Worm (Caenorhabditis elegans) whole organism, late embryonic: ENCODE results near the gene skr-18.

Source experiments
- C38D4.7 ChIP-seq: fragments of 200-800 bp; sonication (Bioruptor generic); optimal IDR thresholded peaks from 2 replicates; lab custom pipeline; 2018; ENCODE audit warnings: mild to moderate bottlenecking, missing genetic modification characterization, moderate library complexity, missing compliant biosample characterization
- F13H6.1 ChIP-seq: sonication (generic microtip); optimal IDR thresholded peaks from 2 replicates; lab custom pipeline; 2016; ENCODE audit warnings: missing genetic modification characterization, missing compliant biosample characterization
- K09A11.1 ChIP-seq: sonication (generic microtip); optimal IDR thresholded peaks from 2 replicates; lab custom pipeline; 2017; ENCODE audit warnings: antibody characterized with exemption, mild to moderate bottlenecking, missing genetic modification characterization, missing compliant biosample characterization; ENCODE audit not compliant: insufficient read depth
- T23F11.4 ChIP-seq: fragments of 200-800 bp; sonication (Bioruptor generic); optimal IDR thresholded peaks from 2 replicates; lab custom pipeline; 2018; ENCODE audit warnings: mild to moderate bottlenecking, missing genetic modification characterization, missing compliant biosample characterization
- Y22D7AL.16 ChIP-seq: sonication (generic microtip); optimal IDR thresholded peaks from 2 replicates; lab custom pipeline; 2016; ENCODE audit warnings: missing genetic modification characterization, missing compliant biosample characterization
- ahr-1 ChIP-seq: sonication (generic microtip); optimal IDR thresholded peaks from 2 replicates; lab custom pipeline; 2016; ENCODE audit warnings: missing genetic modification characterization, missing compliant biosample characterization
- ama-1 ChIP-seq: fragments of 150-350 bp; optimal IDR thresholded peaks from 2 replicates; lab custom pipeline; 2014
- ceh-14 ChIP-seq: sonication (generic microtip); optimal IDR thresholded peaks from 2 replicates; lab custom pipeline; 2016; ENCODE audit warnings: missing genotype, missing genetic modification characterization, missing compliant biosample characterization
- ceh-18 ChIP-seq: sonication (generic microtip); optimal IDR thresholded peaks from 2 replicates; lab custom pipeline; 2016; ENCODE audit warnings: missing genetic modification characterization, missing compliant biosample characterization
- ceh-22 ChIP-seq: sonication (generic microtip); optimal IDR thresholded peaks from 2 replicates; lab custom pipeline; 2017; ENCODE audit warnings: missing biosample characterization, missing genetic modification characterization
- ceh-24 ChIP-seq: sonication (generic microtip); optimal IDR thresholded peaks from 2 replicates; lab custom pipeline; 2016; ENCODE audit warnings: mild to moderate bottlenecking, missing genetic modification characterization, missing compliant biosample characterization
- ceh-31 ChIP-seq: sonication (generic microtip); optimal IDR thresholded peaks from 2 replicates; lab custom pipeline; 2016; ENCODE audit warnings: missing genetic modification characterization, missing compliant biosample characterization
- ceh-34 ChIP-seq: sonication (generic microtip); optimal IDR thresholded peaks from 2 replicates; lab custom pipeline; 2016; ENCODE audit warnings: mild to moderate bottlenecking, missing genetic modification characterization, missing compliant biosample characterization
- ceh-45 ChIP-seq: fragments of 200-800 bp; sonication (Bioruptor generic); IDR thresholded peaks from 2 replicates; pipeline ENCODE4 v1.3.6; 2022; ENCODE audit warnings: missing genetic modification reagents, missing genetic modification characterization, missing compliant biosample characterization
- ceh-48 ChIP-seq: sonication (generic microtip); optimal IDR thresholded peaks from 2 replicates; lab custom pipeline; 2016; ENCODE audit warnings: missing genetic modification characterization, inconsistent platforms, missing compliant biosample characterization
- ceh-6 ChIP-seq: fragments of 200-800 bp; sonication (Bioruptor generic); optimal IDR thresholded peaks from 2 replicates; lab custom pipeline; 2018; ENCODE audit warnings: mild to moderate bottlenecking, missing genetic modification characterization, missing compliant biosample characterization
- che-1 ChIP-seq: sonication (generic microtip); optimal IDR thresholded peaks from 2 replicates; lab custom pipeline; 2016; ENCODE audit warnings: mild to moderate bottlenecking, missing genetic modification characterization, missing compliant biosample characterization
- dve-1 ChIP-seq: sonication (generic microtip); optimal IDR thresholded peaks from 2 replicates; lab custom pipeline; 2017; ENCODE audit warnings: antibody characterized with exemption, mild to moderate bottlenecking, missing genetic modification characterization, missing compliant biosample characterization
- elt-4 ChIP-seq: sonication (generic microtip); optimal IDR thresholded peaks from 2 replicates; lab custom pipeline; 2016; ENCODE audit warnings: missing genetic modification characterization, missing compliant biosample characterization
- eyg-1 ChIP-seq: sonication (generic microtip); optimal IDR thresholded peaks from 2 replicates; lab custom pipeline; 2016; ENCODE audit warnings: missing genotype, missing genetic modification characterization, missing compliant biosample characterization
- fax-1 ChIP-seq: sonication (generic microtip); optimal IDR thresholded peaks from 2 replicates; lab custom pipeline; 2016; ENCODE audit warnings: missing genotype, missing genetic modification characterization, missing compliant biosample characterization
- gmeb-2 ChIP-seq: sonication (generic microtip); optimal IDR thresholded peaks from 2 replicates; lab custom pipeline; 2016; ENCODE audit warnings: missing genetic modification characterization, inconsistent platforms, missing compliant biosample characterization
- hlh-30 ChIP-seq: sonication (generic microtip); optimal IDR thresholded peaks from 2 replicates; lab custom pipeline; 2017; ENCODE audit warnings: antibody characterized with exemption, missing genetic modification characterization, missing compliant biosample characterization; ENCODE audit not compliant: insufficient read depth
- hlh-6 ChIP-seq: sonication (generic microtip); optimal IDR thresholded peaks from 2 replicates; lab custom pipeline; 2016; ENCODE audit warnings: missing genotype, missing genetic modification characterization, missing compliant biosample characterization
- lim-6 ChIP-seq: sonication (generic microtip); optimal IDR thresholded peaks from 2 replicates; lab custom pipeline; 2016; ENCODE audit warnings: missing genetic modification characterization, missing compliant biosample characterization
- lin-11 ChIP-seq: fragments of 200-800 bp; sonication (Bioruptor generic); optimal IDR thresholded peaks from 2 replicates; lab custom pipeline; 2018; ENCODE audit warnings: mild to moderate bottlenecking, missing genetic modification characterization, missing compliant biosample characterization
- nfya-1 ChIP-seq: sonication (generic microtip); optimal IDR thresholded peaks from 2 replicates; lab custom pipeline; 2017; ENCODE audit warnings: missing genetic modification characterization, mild to moderate bottlenecking, missing compliant biosample characterization, antibody characterized with exemption, moderate library complexity
- nhr-11 ChIP-seq: fragments of 150-350 bp; optimal IDR thresholded peaks from 2 replicates; lab custom pipeline; 2014; ENCODE audit warnings: missing biosample characterization, missing genetic modification characterization
- nhr-232 ChIP-seq: sonication (generic microtip); optimal IDR thresholded peaks from 2 replicates; lab custom pipeline; 2016; ENCODE audit warnings: missing genetic modification characterization, missing compliant biosample characterization
- npax-4 ChIP-seq: sonication (generic microtip); optimal IDR thresholded peaks from 2 replicates; lab custom pipeline; 2016; ENCODE audit warnings: missing genetic modification characterization, missing compliant biosample characterization
- odd-2 ChIP-seq: sonication (generic microtip); optimal IDR thresholded peaks from 2 replicates; lab custom pipeline; 2017; ENCODE audit warnings: antibody characterized with exemption, mild to moderate bottlenecking, missing genetic modification characterization, missing compliant biosample characterization
- pag-3 ChIP-seq: sonication (generic microtip); optimal IDR thresholded peaks from 2 replicates; lab custom pipeline; 2016; ENCODE audit warnings: missing compliant biosample characterization, missing genetic modification characterization, borderline replicate concordance
- pat-9 ChIP-seq: fragments of 200-800 bp; sonication (Bioruptor generic); optimal IDR thresholded peaks from 2 replicates; lab custom pipeline; 2018; ENCODE audit warnings: mild to moderate bottlenecking, missing genetic modification characterization, moderate library complexity, missing compliant biosample characterization
- pax-1 ChIP-seq: fragments of 150-350 bp; optimal IDR thresholded peaks from 2 replicates; lab custom pipeline; 2014; ENCODE audit warnings: missing biosample characterization, missing genetic modification characterization
- pha-2 ChIP-seq: sonication (generic microtip); optimal IDR thresholded peaks from 2 replicates; lab custom pipeline; 2017; ENCODE audit warnings: mild to moderate bottlenecking, missing genetic modification characterization, missing compliant biosample characterization
- pha-4 ChIP-seq: fragments of 150-350 bp; optimal IDR thresholded peaks from 2 replicates; lab custom pipeline; 2018; ENCODE audit warnings: missing biosample characterization, missing genetic modification reagents, missing genetic modification characterization
- pqm-1 ChIP-seq: sonication (generic microtip); optimal IDR thresholded peaks from 2 replicates; lab custom pipeline; 2016; ENCODE audit warnings: missing genetic modification characterization, missing compliant biosample characterization
- pros-1 ChIP-seq: fragments of 150-350 bp; optimal IDR thresholded peaks from 2 replicates; lab custom pipeline; 2014; ENCODE audit warnings: missing biosample characterization, missing genetic modification reagents, missing genetic modification characterization
- rnt-1 ChIP-seq: sonication (generic microtip); optimal IDR thresholded peaks from 2 replicates; lab custom pipeline; 2016; ENCODE audit warnings: missing genetic modification characterization, missing compliant biosample characterization
- sox-2 ChIP-seq: fragments of 200-800 bp; sonication (Bioruptor generic); IDR thresholded peaks from 2 replicates; pipeline ENCODE4 v1.3.6; 2022; ENCODE audit warnings: missing genetic modification reagents, missing genetic modification characterization, missing compliant biosample characterization
- tbx-7 ChIP-seq: sonication (generic microtip); optimal IDR thresholded peaks from 2 replicates; lab custom pipeline; 2016; ENCODE audit warnings: missing genotype, missing genetic modification characterization, missing compliant biosample characterization
- ttx-3 ChIP-seq: sonication (generic microtip); optimal IDR thresholded peaks from 2 replicates; lab custom pipeline; 2016; ENCODE audit warnings: missing genetic modification reagents, missing genetic modification characterization, missing compliant biosample characterization
- unc-3 ChIP-seq, 2 experiments: fragments of 200-800 bp in 1 of 2; sonication (Bioruptor generic) in 1 of 2; sonication (generic microtip) in 1 of 2; conservative IDR thresholded peaks in 1 of 2; optimal IDR thresholded peaks in 1 of 2; 2 replicates each; pipeline versions ENCODE4 v1.3.6 to Lab custom; 2016 to 2022; ENCODE audit warnings: missing compliant biosample characterization in 2 of 2, missing genetic modification characterization in 2 of 2, missing genetic modification reagents in 1 of 2
- unc-42 ChIP-seq: sonication (generic microtip); optimal IDR thresholded peaks from 2 replicates; lab custom pipeline; 2016; ENCODE audit warnings: missing genotype, missing genetic modification characterization, missing compliant biosample characterization
- unc-86 ChIP-seq: sonication (generic microtip); optimal IDR thresholded peaks from 2 replicates; lab custom pipeline; 2016; ENCODE audit warnings: missing genetic modification characterization, missing compliant biosample characterization
- zip-5 ChIP-seq: sonication (generic microtip); optimal IDR thresholded peaks from 2 replicates; lab custom pipeline; 2016; ENCODE audit warnings: missing genetic modification characterization, missing compliant biosample characterization

Gene skr-18

ce11 chrIV:796521-797073, 1.4 kb upstream of the skr-18 start, which contains the start of the genes F56B3.11 and ech-5 (continued):
- TF ChIP-seq T23F11.4 (no peak), ceh-22 (no peak), pag-3 (tag; lab: Kevin White, UChicago) (peak; percentile 22), ceh-24 (tag; lab: Kevin White, UChicago) (peak; percentile 23), zip-5 (peak; percentile 96), ttx-3 (tag; lab: Kevin White, UChicago) (peak; percentile 78), unc-86 (tag; lab: Kevin White, UChicago) (peak; percentile 63), eyg-1 (no peak), lim-6 (tag; lab: Kevin White, UChicago) (peak; percentile 86), elt-4 (no peak), ahr-1 (tag; lab: Kevin White, UChicago) (peak; percentile 85), hlh-6 (tag; lab: Kevin White, UChicago) (no peak), ceh-48 (no peak), F13H6.1 (tag; lab: Kevin White, UChicago) (peak; percentile 68), ceh-45 (GFP tag; lab: Robert Waterston, UW) (no peak), ceh-34 (tag; lab: Kevin White, UChicago) (peak; percentile 75), K09A11.1 (tag; lab: Kevin White, UChicago) (no peak), ceh-14 (tag; lab: Kevin White, UChicago) (peak; percentile 93), ceh-18 (tag; lab: Kevin White, UChicago) (peak; percentile 13), pha-2 (tag; lab: Kevin White, UChicago) (peak; percentile 72), tbx-7 (tag; lab: Kevin White, UChicago) (peak; percentile 78), hlh-30 (tag; lab: Kevin White, UChicago) (no peak), gmeb-2 (tag; lab: Kevin White, UChicago) (peak; percentile 0), npax-4 (peak; percentile 36), ceh-6 (no peak), unc-3 (GFP tag; conservative IDR thresholded peaks at IDR 0.05; lab: Robert Waterston, UW) (no peak), unc-3 (tag; optimal IDR thresholded peaks at IDR 0.05; lab: Kevin White, UChicago) (peak; percentile 75), sox-2 (GFP tag; lab: Robert Waterston, UW) (no peak), fax-1 (tag; lab: Kevin White, UChicago) (peak; percentile 93), unc-42 (peak; percentile 87), pat-9 (no peak), che-1 (tag; lab: Kevin White, UChicago) (peak; percentile 23), pha-4 (no peak), pros-1 (tag; lab: Kevin White, UChicago) (no peak), pax-1 (tag; lab: Kevin White, UChicago) (no peak), lin-11 (no peak), odd-2 (tag; lab: Kevin White, UChicago) (no peak), pqm-1 (tag; lab: Kevin White, UChicago) (peak; percentile 76), nfya-1 (tag; lab: Kevin White, UChicago) (peak; percentile 7), Y22D7AL.16 (tag; lab: Kevin White, UChicago) (no peak), rnt-1 (tag; lab: Kevin White, UChicago) (peak; percentile 83), nhr-11 (tag; lab: Kevin White, UChicago) (no peak), dve-1 (tag; lab: Kevin White, UChicago) (no peak), ceh-31 (tag; lab: Kevin White, UChicago) (peak; percentile 94), nhr-232 (no peak), C38D4.7 (GFP tag; lab: Kevin White, UChicago) (peak; percentile 49), ama-1 (lab: Kevin White, UChicago) (no peak)
